Worm (Caenorhabditis elegans): ENCODE data around the gene ape-1.

Gene ape-1

ce11 chrV:11675638-11676037, at the start of gene ape-1:
ape-1 (plus strand) TSS chrV:11675938.
- TF ChIP-seq ceh-82 (tag; optimal IDR thresholded peaks at IDR 0.05) (no peak), R02D3.7 (tag; optimal IDR thresholded peaks at IDR 0.05) (no peak), elt-3 (tag; optimal IDR thresholded peaks at IDR 0.05) (no peak), Y55F3AM.14 (GFP tag; optimal IDR thresholded peaks at IDR 0.05) (no peak), alr-1 (tag; optimal IDR thresholded peaks at IDR 0.05) (no peak), nhr-6 (tag; optimal IDR thresholded peaks at IDR 0.05) (no peak), mbf-1 (tag; optimal IDR thresholded peaks at IDR 0.05) (no peak), ztf-11 (tag; optimal IDR thresholded peaks at IDR 0.05) (no peak), nhr-21 (tag; optimal IDR thresholded peaks at IDR 0.05) (no peak), lsy-2 (tag; optimal IDR thresholded peaks at IDR 0.05) (no peak), nhr-11 (tag; optimal IDR thresholded peaks at IDR 0.05) (no peak)

ce11 chrV:11627837-11628236, 47.9 kb upstream of the ape-1 start:
- no peak for TF ChIP-seq mdl-1 (tag; optimal IDR thresholded peaks at IDR 0.05)
- TF ChIP-seq nhr-12 (tag; optimal IDR thresholded peaks at IDR 0.05) = no peak
- TF ChIP-seq dmd-4 (tag; optimal IDR thresholded peaks at IDR 0.05) = no peak
- TF ChIP-seq nhr-25 (tag; optimal IDR thresholded peaks at IDR 0.05) = no peak
- no peak for TF ChIP-seq ztf-4 (tag; optimal IDR thresholded peaks at IDR 0.05)
- no peak for TF ChIP-seq peb-1 (tag; optimal IDR thresholded peaks at IDR 0.05)
- no peak for TF ChIP-seq unc-62 (GFP tag; optimal IDR thresholded peaks at IDR 0.05)
- TF ChIP-seq sma-3 (GFP tag; optimal IDR thresholded peaks at IDR 0.05) = no peak
- no peak for TF ChIP-seq ztf-1 (GFP tag; conservative IDR thresholded peaks at IDR 0.05)
- TF ChIP-seq alr-1 (tag; optimal IDR thresholded peaks at IDR 0.05) = no peak
- TF ChIP-seq Y55F3AM.14 (GFP tag; optimal IDR thresholded peaks at IDR 0.05) = no peak
- no peak for TF ChIP-seq unc-39 (tag; optimal IDR thresholded peaks at IDR 0.05)
- no peak for TF ChIP-seq egl-27 (tag; optimal IDR thresholded peaks at IDR 0.05)
- no peak for TF ChIP-seq snpc-4 (tag; optimal IDR thresholded peaks at IDR 0.05)
- TF ChIP-seq ztf-11 (tag; optimal IDR thresholded peaks at IDR 0.05) = no peak
- no peak for TF ChIP-seq nhr-77 (tag; optimal IDR thresholded peaks at IDR 0.05)
- TF ChIP-seq ceh-82 (tag; optimal IDR thresholded peaks at IDR 0.05) = no peak
- no peak for TF ChIP-seq fos-1 (tag; optimal IDR thresholded peaks at IDR 0.05)

- no peak for TF ChIP-seq ceh-16 (tag; optimal IDR thresholded peaks at IDR 0.05)
- TF ChIP-seq dmd-4 (tag; optimal IDR thresholded peaks at IDR 0.05) = no peak
- no peak for TF ChIP-seq nhr-77 (tag; optimal IDR thresholded peaks at IDR 0.05)
- peak; percentile 55 for TF ChIP-seq fos-1 (tag; optimal IDR thresholded peaks at IDR 0.05)
- no peak for TF ChIP-seq mdl-1 (tag; optimal IDR thresholded peaks at IDR 0.05)
- TF ChIP-seq lsy-2 (tag; optimal IDR thresholded peaks at IDR 0.05) = no peak
- no peak for TF ChIP-seq blmp-1 (tag; optimal IDR thresholded peaks at IDR 0.05; ENCODE audit: insufficient read depth)
- no peak for TF ChIP-seq sem-4 (tag; optimal IDR thresholded peaks at IDR 0.05)
- no peak for TF ChIP-seq elt-3 (tag; optimal IDR thresholded peaks at IDR 0.05)
- TF ChIP-seq elt-1 (tag; optimal IDR thresholded peaks at IDR 0.05) = no peak
- no peak for TF ChIP-seq lin-39 (tag; optimal IDR thresholded peaks at IDR 0.05)
- TF ChIP-seq lin-13 (GFP tag; optimal IDR thresholded peaks at IDR 0.05) = no peak
- no peak for TF ChIP-seq ztf-4 (tag; optimal IDR thresholded peaks at IDR 0.05)
- TF ChIP-seq sma-9 (GFP tag; optimal IDR thresholded peaks at IDR 0.05) = peak; percentile 58
- TF ChIP-seq sma-9 (tag; optimal IDR thresholded peaks at IDR 0.05) = no peak
- peak; percentile 49 for TF ChIP-seq sma-3 (GFP tag; optimal IDR thresholded peaks at IDR 0.05)
- TF ChIP-seq skn-1 (tag; optimal IDR thresholded peaks at IDR 0.05) = no peak
- no peak for TF ChIP-seq ceh-82 (tag; optimal IDR thresholded peaks at IDR 0.05)
- no peak for TF ChIP-seq peb-1 (tag; optimal IDR thresholded peaks at IDR 0.05)
- TF ChIP-seq C34F6.9 (tag; optimal IDR thresholded peaks at IDR 0.05) = no peak
- TF ChIP-seq ztf-11 (tag; optimal IDR thresholded peaks at IDR 0.05) = no peak
- TF ChIP-seq nhr-11 (tag; optimal IDR thresholded peaks at IDR 0.05) = no peak
- TF ChIP-seq ztf-1 (GFP tag; conservative IDR thresholded peaks at IDR 0.05) = no peak
- peak; percentile 28 for TF ChIP-seq crh-2 (tag; optimal IDR thresholded peaks at IDR 0.05)
- peak; percentile 26 for TF ChIP-seq gmeb-1 (tag; optimal IDR thresholded peaks at IDR 0.05)
- TF ChIP-seq Y55F3AM.14 (GFP tag; optimal IDR thresholded peaks at IDR 0.05) = no peak
- no peak for TF ChIP-seq nhr-21 (tag; optimal IDR thresholded peaks at IDR 0.05)
- TF ChIP-seq F13H6.1 (tag; optimal IDR thresholded peaks at IDR 0.05) = peak; percentile 27
- TF ChIP-seq alr-1 (tag; optimal IDR thresholded peaks at IDR 0.05) = no peak
- no peak for TF ChIP-seq ama-1 (optimal IDR thresholded peaks at IDR 0.05)
- TF ChIP-seq snpc-4 (tag; optimal IDR thresholded peaks at IDR 0.05) = no peak
- TF ChIP-seq nhr-10 (tag; optimal IDR thresholded peaks at IDR 0.05) = no peak
These were observed 46.3 kb upstream of the ape-1 start, which contains the start of gene F35B12.10 for ce11 chrV:11629222-11630026. F35B12.10 (minus strand) TSS chrV:11629272.

Measured in whole organism, L2 larva.